Worm (Caenorhabditis elegans): ENCODE measurements around the gene pitr-4.

DNA sequence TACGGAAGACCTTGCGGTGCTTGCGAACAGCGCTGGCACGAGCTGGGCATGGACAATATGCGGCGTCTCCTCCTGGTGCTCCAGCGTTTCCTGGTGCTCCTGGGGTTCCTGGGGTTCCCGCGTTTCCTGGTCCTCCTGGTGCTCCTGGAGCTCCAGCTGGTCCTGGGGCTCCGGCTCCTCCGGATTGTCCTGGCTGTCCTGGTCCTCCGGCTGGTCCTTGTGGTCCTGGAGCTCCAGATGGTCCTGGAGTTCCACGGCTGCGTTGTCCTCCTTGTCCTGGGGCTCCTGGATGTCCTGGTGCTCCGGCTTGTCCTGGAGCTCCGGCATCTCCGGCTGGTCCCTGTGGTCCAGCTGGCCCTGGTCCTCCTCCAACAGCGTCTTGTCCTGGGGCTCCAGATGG lies 29.1 kb downstream of the pitr-4 start:
- TF ChIP-seq lsy-2 (tag; optimal IDR thresholded peaks at IDR 0.05) (no peak), lin-39 (tag; optimal IDR thresholded peaks at IDR 0.05) (no peak), mdl-1 (tag; optimal IDR thresholded peaks at IDR 0.05) (no peak), snpc-4 (tag; optimal IDR thresholded peaks at IDR 0.05) (no peak), jun-1 (tag; optimal IDR thresholded peaks at IDR 0.05) (no peak), alr-1 (tag; optimal IDR thresholded peaks at IDR 0.05; ENCODE audit: borderline replicate concordance) (no peak)

Data from whole organism, L1 larva.